Worm (Caenorhabditis elegans) whole organism, L4 larva: ENCODE results near the gene gei-13.

ENCODE experiments used
- F10B5.3 ChIP-seq: sonication (generic microtip); optimal IDR thresholded peaks from 2 replicates; lab custom pipeline; 2016; ENCODE audit warnings: mild to moderate bottlenecking, missing genetic modification characterization, missing compliant biosample characterization
- F37D6.2 ChIP-seq: sonication (generic microtip); optimal IDR thresholded peaks from 2 replicates; lab custom pipeline; 2016; ENCODE audit warnings: mild to moderate bottlenecking, missing genetic modification characterization, missing compliant biosample characterization
- F49E8.2 ChIP-seq: sonication (generic microtip); optimal IDR thresholded peaks from 2 replicates; lab custom pipeline; 2016; ENCODE audit warnings: missing compliant biosample characterization, mild to moderate bottlenecking, missing genetic modification characterization, borderline replicate concordance
- R02D3.7 ChIP-seq: fragments of 150-350 bp; sonication (generic microtip); optimal IDR thresholded peaks from 3 replicates; lab custom pipeline; 2014; ENCODE audit warnings: missing biosample characterization, missing genetic modification characterization
- T26A8.4 ChIP-seq: fragments of 200-800 bp; sonication (Bioruptor generic); IDR thresholded peaks from 2 replicates; pipeline ENCODE4 v1.3.6; 2022; ENCODE audit warnings: missing genetic modification characterization, missing compliant biosample characterization
- Y48G9A.11 ChIP-seq: fragments of 200-800 bp; sonication (Bioruptor generic); IDR thresholded peaks from 2 replicates; pipeline ENCODE4 v1.3.6; 2022; ENCODE audit warnings: missing genetic modification reagents, missing genetic modification characterization, missing compliant biosample characterization
- aha-1 ChIP-seq: fragments of 150-350 bp; peaks from one replicate; lab custom pipeline; 2014; ENCODE audit warnings: missing biosample characterization, missing genetic modification characterization
- arid-1 ChIP-seq: fragments of 200-800 bp; sonication (Bioruptor generic); conservative IDR thresholded peaks from 2 replicates; pipeline ENCODE4 v1.3.6; 2022; ENCODE audit warnings: missing genetic modification reagents, missing genetic modification characterization, missing compliant biosample characterization
- ceh-28 ChIP-seq: fragments of 150-350 bp; optimal IDR thresholded peaks from 2 replicates; lab custom pipeline; 2014; ENCODE audit warnings: missing biosample characterization, missing genetic modification reagents, missing genetic modification characterization
- ces-1 ChIP-seq: fragments of 150-350 bp; sonication (generic microtip); optimal IDR thresholded peaks from 4 replicates; lab custom pipeline; 2014; ENCODE audit warnings: missing biosample characterization, missing genetic modification reagents, missing genetic modification characterization
- ctbp-1 ChIP-seq: fragments of 200-800 bp; sonication (Bioruptor generic); IDR thresholded peaks from 2 replicates; pipeline ENCODE4 v1.3.6; 2022; ENCODE audit warnings: missing genetic modification reagents, missing genetic modification characterization, missing compliant biosample characterization
- daf-16 ChIP-seq, 3 experiments: sonication (generic microtip); optimal IDR thresholded peaks; 2 replicates each; lab custom pipeline; 2016 to 2017; ENCODE audit warnings: missing genetic modification characterization in 3 of 3, missing genetic modification reagents in 3 of 3, mild to moderate bottlenecking in 2 of 3, missing compliant biosample characterization in 2 of 3, missing biosample characterization in 1 of 3, moderate library complexity in 1 of 3
- dmd-6 ChIP-seq: fragments of 200-800 bp; sonication (Bioruptor generic); IDR thresholded peaks from 2 replicates; pipeline ENCODE4 v1.3.6; 2022; ENCODE audit warnings: missing genetic modification reagents, missing genetic modification characterization, missing compliant biosample characterization
- dmd-8 ChIP-seq: fragments of 200-800 bp; sonication (Bioruptor generic); IDR thresholded peaks from 2 replicates; pipeline ENCODE4 v1.3.6; 2022; ENCODE audit warnings: missing genetic modification characterization, missing compliant biosample characterization
- dpl-1 ChIP-seq: fragments of 150-350 bp; optimal IDR thresholded peaks from 2 replicates; lab custom pipeline; 2014; ENCODE audit warnings: missing biosample characterization, missing genetic modification reagents, missing genetic modification characterization
- duxl-1 ChIP-seq: sonication (generic microtip); optimal IDR thresholded peaks from 2 replicates; lab custom pipeline; 2016; ENCODE audit warnings: mild to moderate bottlenecking, missing genetic modification characterization, moderate library complexity, missing compliant biosample characterization; ENCODE audit not compliant: poor library complexity
- dve-1 ChIP-seq: sonication (generic microtip); optimal IDR thresholded peaks from 2 replicates; lab custom pipeline; 2017; ENCODE audit warnings: antibody characterized with exemption, mild to moderate bottlenecking, missing genetic modification characterization, missing compliant biosample characterization; ENCODE audit not compliant: insufficient read depth
- hlh-30 ChIP-seq: sonication (generic microtip); optimal IDR thresholded peaks from 2 replicates; lab custom pipeline; 2017; ENCODE audit warnings: antibody characterized with exemption, mild to moderate bottlenecking, missing genetic modification characterization, missing compliant biosample characterization; ENCODE audit not compliant: insufficient read depth
- hmg-1.1 ChIP-seq: fragments of 200-800 bp; sonication (Bioruptor generic); IDR thresholded peaks from 2 replicates; pipeline ENCODE4 v1.3.6; 2022; ENCODE audit warnings: missing genetic modification reagents, missing genetic modification characterization, missing compliant biosample characterization
- jun-1 ChIP-seq: fragments of 150-350 bp; optimal IDR thresholded peaks from 2 replicates; lab custom pipeline; 2014; ENCODE audit warnings: missing biosample characterization, missing genetic modification reagents, missing genetic modification characterization
- lin-1 ChIP-seq: fragments of 200-800 bp; sonication (Bioruptor generic); IDR thresholded peaks from 2 replicates; pipeline ENCODE4 v1.3.6; 2022; ENCODE audit warnings: missing genetic modification reagents, missing genetic modification characterization, missing compliant biosample characterization
- lin-13 ChIP-seq: fragments of 150-350 bp; optimal IDR thresholded peaks from 2 replicates; lab custom pipeline; 2014; ENCODE audit warnings: missing biosample characterization, missing genetic modification reagents, missing genetic modification characterization
- lin-29 ChIP-seq: fragments of 200-800 bp; sonication (Bioruptor generic); IDR thresholded peaks from 2 replicates; pipeline ENCODE4 v1.3.6; 2022; ENCODE audit warnings: missing genetic modification reagents, missing genetic modification characterization, missing compliant biosample characterization
- lsy-2 ChIP-seq, 2 experiments: fragments of 150-350 bp in 1 of 2; sonication (generic microtip) in 1 of 2; optimal IDR thresholded peaks; 2 replicates each; lab custom pipeline; 2014 to 2017; ENCODE audit warnings: missing biosample characterization in 2 of 2, missing genetic modification characterization in 2 of 2
- mdl-1 ChIP-seq, 2 experiments: fragments of 150-350 bp in 1 of 2; sonication (generic microtip) in 1 of 2; optimal IDR thresholded peaks; 2 replicates each; lab custom pipeline; 2014 to 2017; ENCODE audit warnings: missing biosample characterization in 2 of 2, missing genetic modification characterization in 2 of 2
- mdt-29 ChIP-seq: fragments of 200-800 bp; sonication (Bioruptor generic); IDR thresholded peaks from 2 replicates; pipeline ENCODE4 v1.3.6; 2022; ENCODE audit warnings: missing genetic modification reagents, missing genetic modification characterization, missing compliant biosample characterization
- mep-1 ChIP-seq: fragments of 150-350 bp; sonication (generic microtip); optimal IDR thresholded peaks from 3 replicates; lab custom pipeline; 2014; ENCODE audit warnings: missing biosample characterization, missing genetic modification characterization
- mes-2 ChIP-seq: sonication (generic microtip); optimal IDR thresholded peaks from 2 replicates; lab custom pipeline; 2016; ENCODE audit warnings: missing genotype, mild to moderate bottlenecking, missing genetic modification characterization, missing compliant biosample characterization; ENCODE audit not compliant: poor library complexity, severe bottlenecking
- nhr-10 ChIP-seq: fragments of 150-350 bp; optimal IDR thresholded peaks from 2 replicates; lab custom pipeline; 2014; ENCODE audit warnings: missing biosample characterization, missing genetic modification characterization
- nhr-102 ChIP-seq: sonication (generic microtip); optimal IDR thresholded peaks from 2 replicates; lab custom pipeline; 2016; ENCODE audit warnings: mild to moderate bottlenecking, missing genetic modification characterization, moderate library complexity, missing compliant biosample characterization
- nhr-42 ChIP-seq: fragments of 200-800 bp; sonication (Bioruptor generic); IDR thresholded peaks from 2 replicates; pipeline ENCODE4 v1.3.6; 2022; ENCODE audit warnings: missing genetic modification characterization, missing compliant biosample characterization
- nhr-48 ChIP-seq: sonication (generic microtip); optimal IDR thresholded peaks from 2 replicates; lab custom pipeline; 2016; ENCODE audit warnings: mild to moderate bottlenecking, missing genetic modification characterization, missing compliant biosample characterization
- nhr-6 ChIP-seq: fragments of 150-350 bp; optimal IDR thresholded peaks from 2 replicates; lab custom pipeline; 2014; ENCODE audit warnings: missing biosample characterization, missing genetic modification characterization
- nhr-76 ChIP-seq: fragments of 150-350 bp; optimal IDR thresholded peaks from 2 replicates; lab custom pipeline; 2014; ENCODE audit warnings: missing biosample characterization, missing genetic modification characterization
- php-3 ChIP-seq: fragments of 200-800 bp; sonication (Bioruptor generic); IDR thresholded peaks from 2 replicates; pipeline ENCODE4 v1.3.6; 2022; ENCODE audit warnings: missing genetic modification reagents, missing genetic modification characterization, missing compliant biosample characterization
- pqm-1 ChIP-seq: sonication (generic microtip); optimal IDR thresholded peaks from 2 replicates; lab custom pipeline; 2017; ENCODE audit warnings: missing biosample characterization, missing genetic modification characterization
- rbr-2 ChIP-seq: sonication (generic microtip); optimal IDR thresholded peaks from 2 replicates; lab custom pipeline; 2016; ENCODE audit warnings: missing genotype, missing genetic modification characterization, missing compliant biosample characterization
- saeg-2 ChIP-seq: fragments of 200-800 bp; sonication (Bioruptor generic); IDR thresholded peaks from 2 replicates; pipeline ENCODE4 v1.3.6; 2022; ENCODE audit warnings: missing genetic modification reagents, missing genetic modification characterization, missing compliant biosample characterization
- sdz-12 ChIP-seq: fragments of 200-800 bp; sonication (Bioruptor generic); optimal IDR thresholded peaks from 2 replicates; lab custom pipeline; 2018; ENCODE audit warnings: mild to moderate bottlenecking, missing genetic modification characterization, missing compliant biosample characterization
- set-16 ChIP-seq: fragments of 200-800 bp; sonication (Bioruptor generic); IDR thresholded peaks from 2 replicates; pipeline ENCODE4 v1.3.6; 2022; ENCODE audit warnings: missing genetic modification reagents, missing genetic modification characterization, missing compliant biosample characterization
- snpc-1.2 ChIP-seq: fragments of 200-800 bp; sonication (Bioruptor generic); IDR thresholded peaks from 2 replicates; pipeline ENCODE4 v1.3.6; 2022; ENCODE audit warnings: missing genetic modification reagents, missing genetic modification characterization, missing compliant biosample characterization
- snpc-4 ChIP-seq: fragments of 150-350 bp; optimal IDR thresholded peaks from 2 replicates; lab custom pipeline; 2014; ENCODE audit warnings: missing biosample characterization, missing genetic modification characterization
- spr-1 ChIP-seq: sonication (generic microtip); optimal IDR thresholded peaks from 2 replicates; lab custom pipeline; 2016; ENCODE audit warnings: mild to moderate bottlenecking, missing genetic modification characterization, missing compliant biosample characterization
- unc-130 ChIP-seq: sonication (generic microtip); optimal IDR thresholded peaks from 2 replicates; lab custom pipeline; 2016; ENCODE audit warnings: missing genetic modification reagents, missing genetic modification characterization, missing compliant biosample characterization
- vab-7 ChIP-seq: fragments of 200-800 bp; sonication (Bioruptor generic); IDR thresholded peaks from 2 replicates; pipeline ENCODE4 v1.3.6; 2022; ENCODE audit warnings: missing genetic modification reagents, missing genetic modification characterization, missing compliant biosample characterization
- zfp-3 ChIP-seq: fragments of 200-800 bp; sonication (Bioruptor generic); conservative IDR thresholded peaks from 2 replicates; pipeline ENCODE4 v1.3.6; 2022; ENCODE audit warnings: missing genetic modification reagents, missing genetic modification characterization, missing compliant biosample characterization

gei-13 gene

DNA sequence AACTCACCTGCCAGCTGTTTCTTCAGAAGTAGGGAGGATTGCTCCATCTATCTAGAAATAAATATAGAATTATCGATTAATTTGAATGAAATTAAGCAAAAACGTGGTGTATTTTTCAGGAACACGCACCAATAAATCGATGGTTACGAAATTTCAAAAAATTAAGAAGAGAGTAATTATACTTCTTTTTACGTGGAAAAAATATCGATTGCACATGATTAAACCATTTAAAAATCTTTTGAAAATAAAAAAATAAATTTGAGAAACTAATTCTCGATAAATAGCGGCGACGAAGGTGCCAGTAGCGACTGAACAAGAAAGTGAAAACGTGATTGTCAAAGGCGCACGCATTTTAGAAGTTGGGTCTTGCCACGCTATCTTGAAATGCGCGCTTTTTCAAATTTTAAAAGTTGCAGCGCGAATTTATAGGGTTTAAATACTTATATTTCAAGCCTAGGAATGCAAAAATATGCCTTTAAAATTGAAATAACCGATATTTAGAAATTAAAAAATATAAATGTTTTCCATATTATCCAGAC, 5.7 kb downstream of the gei-13 start, which contains the start of gene ubc-7 (continued):
- TF ChIP-seq mdt-29 (no peak), nhr-10 (tag; lab: Kevin White, UChicago) (no peak), php-3 (GFP tag; lab: Robert Waterston, UW) (no peak)

DNA sequence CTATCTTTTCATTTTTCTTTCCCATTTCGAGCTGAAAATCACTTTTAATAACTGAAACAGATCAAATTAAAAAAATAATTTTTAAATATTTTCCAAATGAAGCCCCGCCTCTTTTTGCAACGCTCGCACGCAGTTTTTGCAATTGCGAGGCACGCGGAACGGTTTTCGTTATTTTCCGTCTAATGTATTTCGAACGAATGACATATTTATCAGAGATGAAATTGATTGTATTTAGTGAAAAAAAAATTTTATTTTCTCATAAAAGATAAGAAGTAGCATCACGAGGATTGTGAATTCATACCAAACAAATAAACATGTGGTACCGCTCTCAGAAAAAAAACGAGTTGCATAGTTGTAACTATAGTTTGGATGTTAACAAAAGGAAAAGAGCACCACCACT, 7.1 kb downstream of the gei-13 start, which contains the start of gene rpac-19:
Gene rpac-19 (minus strand): TSS at position 31 of the 400 bp plus-strand sequence.
- TF ChIP-seq pqm-1 (peak; percentile 12), hmg-1.1 (GFP tag; lab: Robert Waterston, UW) (peak; percentile 56), F37D6.2 (tag; lab: Kevin White, UChicago) (peak; percentile 14), T26A8.4 (peak; percentile 82), snpc-1.2 (GFP tag; lab: Robert Waterston, UW) (no peak), hlh-30 (tag; lab: Kevin White, UChicago) (peak; percentile 83), mes-2 (tag; lab: Kevin White, UChicago) (peak; percentile 91), sdz-12 (GFP tag; lab: Kevin White, UChicago) (peak; percentile 64), daf-16 (GFP tag; optimal IDR thresholded peaks at IDR 0.05; lab: Kevin White, UChicago) (peak; percentile 9 to 56), daf-16 (tag; optimal IDR thresholded peaks at IDR 0.05; lab: Kevin White, UChicago) (peak; percentile 97), vab-7 (GFP tag; lab: Robert Waterston, UW) (0 out of 2 replicates have a peak, but pooled peaks have one; percentile 37), R02D3.7 (tag; lab: Kevin White, UChicago) (no peak), dmd-8 (no peak), rbr-2 (tag; lab: Kevin White, UChicago) (peak; percentile 46), nhr-6 (peak; percentile 81), lin-1 (GFP tag; lab: Robert Waterston, UW) (peak; percentile 31; the same call in 1 of the 2 replicates), php-3 (GFP tag; lab: Robert Waterston, UW) (peak; percentile 67; the same call in 1 of the 2 replicates), mdl-1 (tag; optimal IDR thresholded peaks at IDR 0.05; lab: Kevin White, UChicago) (peak in 1 of 2 experiments; percentile 33), Y48G9A.11 (GFP tag; lab: Robert Waterston, UW) (0 out of 2 replicates have a peak, but pooled peaks have one; percentile 24), lin-13 (GFP tag; lab: Kevin White, UChicago) (peak; percentile 47), unc-130 (peak; percentile 61), dpl-1 (peak; percentile 71), lsy-2 (tag; optimal IDR thresholded peaks at IDR 0.05; lab: Kevin White, UChicago) (peak in 1 of 2 experiments; percentile 84), duxl-1 (tag; lab: Kevin White, UChicago) (peak; percentile 77), zfp-3 (GFP tag; lab: Robert Waterston, UW) (peak; percentile 73; the same call in 1 of the 2 replicates), nhr-10 (tag; lab: Kevin White, UChicago) (peak; percentile 13), F49E8.2 (tag; lab: Kevin White, UChicago) (peak; percentile 70), lin-29 (0 out of 2 replicates have a peak, but pooled peaks have one; percentile 65), ces-1 (GFP tag; lab: Kevin White, UChicago) (no peak), snpc-4 (tag; lab: Kevin White, UChicago) (no peak), ctbp-1 (GFP tag; lab: Robert Waterston, UW) (peak; percentile 67), nhr-76 (tag; lab: Kevin White, UChicago) (no peak), arid-1 (GFP tag; lab: Robert Waterston, UW) (peak; percentile 58; the same call in 1 of the 2 replicates), spr-1 (tag; lab: Kevin White, UChicago) (peak; percentile 80), saeg-2 (0 out of 2 replicates have a peak, but pooled peaks have one; percentile 8), nhr-42 (GFP tag; lab: Robert Waterston, UW) (peak; percentile 38; the same call in 1 of the 2 replicates), aha-1 (tag; lab: Kevin White, UChicago) (peak; percentile 72), jun-1 (tag; lab: Kevin White, UChicago) (peak; percentile 27), set-16 (GFP tag; lab: Robert Waterston, UW) (no peak), F10B5.3 (peak; percentile 64), mep-1 (peak; percentile 75), nhr-102 (peak; percentile 80), nhr-48 (tag; lab: Kevin White, UChicago) (peak; percentile 65), dve-1 (tag; lab: Kevin White, UChicago) (peak; percentile 96), dmd-6 (peak; percentile 60), ceh-28 (tag; lab: Kevin White, UChicago) (no peak)
